Worm (Caenorhabditis elegans): Measurements from ENCODE around the gene cpin-1.

DNA sequence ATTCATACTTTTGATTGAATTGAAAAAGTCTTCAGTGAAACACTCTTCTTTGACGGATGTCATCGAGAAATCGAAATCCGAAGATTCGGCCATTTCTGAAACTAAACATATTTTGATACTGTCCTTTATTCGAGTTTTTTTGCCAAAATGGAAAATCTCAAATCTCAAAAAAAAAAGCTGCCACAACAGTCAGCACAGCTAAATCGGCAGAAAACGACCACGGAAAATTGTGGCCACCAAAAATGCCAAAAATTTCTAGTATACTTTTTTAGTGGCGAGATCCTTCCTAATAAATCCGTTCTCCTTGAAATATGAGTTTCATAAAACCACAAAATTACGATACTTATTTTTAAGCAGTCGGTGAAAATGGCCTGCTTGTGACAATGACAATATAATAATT is 6.5 kb upstream of the cpin-1 start, which contains the start of gene F38E11.9:
- TF ChIP-seq ceh-13 (GFP tag; optimal IDR thresholded peaks at IDR 0.05) (no peak), aly-1 (tag; optimal IDR thresholded peaks at IDR 0.05) (no peak), ets-7 (tag; optimal IDR thresholded peaks at IDR 0.05) (no peak), hnd-1 (tag; optimal IDR thresholded peaks at IDR 0.05) (no peak), ama-1 (optimal IDR thresholded peaks at IDR 0.05) (no peak), B0310.2 (tag; optimal IDR thresholded peaks at IDR 0.05) (no peak), flt-1 (GFP tag; IDR thresholded peaks at IDR 0.05) (no peak)

Measured in whole organism, early embryonic.